Fruit fly (Drosophila melanogaster): ENCODE measurements around the gene Als2.

Als2 gene

DNA sequence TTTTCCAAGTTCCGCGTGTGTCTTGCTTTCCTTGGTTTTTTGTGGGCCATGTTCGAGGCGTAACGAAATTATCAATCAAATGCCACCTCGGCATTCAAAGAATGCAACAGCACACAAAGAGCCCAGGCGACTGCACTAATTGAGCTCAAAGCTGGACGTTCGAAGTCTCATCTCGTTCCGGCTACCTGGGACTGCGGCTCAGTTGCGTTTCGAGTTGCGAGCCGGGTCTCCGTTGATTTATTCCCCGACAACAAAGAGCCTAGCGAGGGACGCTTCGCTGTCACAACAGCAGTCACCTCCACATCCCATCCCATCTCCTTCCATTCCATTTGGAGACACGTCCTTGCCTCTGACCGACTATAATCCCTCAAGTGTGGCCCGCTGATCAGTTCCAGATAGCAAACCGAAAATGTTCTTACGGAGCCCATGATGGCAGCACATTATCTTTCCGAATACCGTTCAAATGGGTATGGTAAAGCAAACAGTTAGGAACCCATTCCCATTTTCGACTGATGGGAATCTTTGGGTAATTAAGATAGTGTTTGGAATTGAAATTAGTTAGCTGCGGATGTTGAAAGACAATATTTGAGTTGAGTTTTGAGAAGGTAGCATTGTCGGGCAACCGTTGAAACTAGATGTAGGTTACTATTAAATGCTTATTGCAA, 36.5 kb downstream of the Als2 start:
- TF ChIP-seq Dll (optimal IDR thresholded peaks at IDR 0.05) (no peak), psq (optimal IDR thresholded peaks at IDR 0.05) (no peak), EcR (GFP tag; optimal IDR thresholded peaks at IDR 0.05) (no peak)

DNA sequence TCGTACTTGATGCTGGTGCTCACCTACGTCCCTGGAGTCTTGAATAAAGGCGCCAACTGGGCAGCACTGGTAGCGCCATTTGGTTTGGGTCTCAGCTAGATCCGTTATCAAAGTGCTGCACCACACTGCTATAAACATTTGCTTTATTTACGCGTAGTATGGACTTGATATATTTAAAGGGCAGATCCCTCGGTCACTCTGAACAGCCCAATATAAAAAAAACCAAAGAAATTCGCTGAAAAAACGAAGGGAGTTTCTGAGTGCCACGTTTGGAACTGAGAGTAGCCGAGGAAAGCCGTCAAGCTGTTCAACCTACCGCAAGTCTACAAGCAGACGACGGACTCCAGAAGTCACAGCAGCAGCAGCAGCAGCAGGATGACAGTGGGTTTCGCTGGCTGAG, 38.7 kb downstream of the Als2 start, which contains the start of gene Atox1:
Gene Atox1, plus strand, starts transcription at position 181 of the 400 bp plus-strand sequence.
- TF ChIP-seq psq (optimal IDR thresholded peaks at IDR 0.05) (no peak), EcR (GFP tag; optimal IDR thresholded peaks at IDR 0.05) (no peak), Dll (optimal IDR thresholded peaks at IDR 0.05) (no peak), CG8478 (optimal IDR thresholded peaks at IDR 0.05) (no peak), pan (optimal IDR thresholded peaks at IDR 0.05) (no peak), usp (GFP tag; optimal IDR thresholded peaks at IDR 0.05) (no peak)

DNA sequence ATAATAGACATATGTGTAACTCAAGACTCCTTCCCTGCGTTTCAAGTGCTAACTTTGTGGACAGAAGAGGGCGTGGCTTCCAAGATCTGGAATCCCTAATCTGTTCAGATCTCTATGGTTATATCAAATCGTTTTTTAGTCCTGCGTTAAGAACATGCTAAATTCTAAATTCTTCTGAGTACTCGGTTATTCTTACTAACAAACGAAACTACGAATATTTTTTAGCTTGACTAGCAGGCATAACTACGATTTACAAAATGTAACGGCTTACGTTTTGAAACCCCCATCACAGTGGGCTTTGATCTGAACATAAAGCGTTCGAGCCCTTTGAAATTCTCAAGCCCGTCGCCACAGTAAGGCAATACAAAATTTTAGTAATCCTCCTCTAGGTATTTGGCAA, 40.5 kb downstream of the Als2 start, which contains the start of gene CG32445:
Gene CG32445, plus strand, starts transcription at position 301 of the 400 bp plus-strand sequence.
- TF ChIP-seq pan (optimal IDR thresholded peaks at IDR 0.05): no peak
- no peak for TF ChIP-seq psq (optimal IDR thresholded peaks at IDR 0.05)
- no peak for TF ChIP-seq Dll (optimal IDR thresholded peaks at IDR 0.05)
- TF ChIP-seq CG8478 (optimal IDR thresholded peaks at IDR 0.05): no peak
- no peak for TF ChIP-seq EcR (GFP tag; optimal IDR thresholded peaks at IDR 0.05)
- TF ChIP-seq usp (GFP tag; optimal IDR thresholded peaks at IDR 0.05): no peak

DNA sequence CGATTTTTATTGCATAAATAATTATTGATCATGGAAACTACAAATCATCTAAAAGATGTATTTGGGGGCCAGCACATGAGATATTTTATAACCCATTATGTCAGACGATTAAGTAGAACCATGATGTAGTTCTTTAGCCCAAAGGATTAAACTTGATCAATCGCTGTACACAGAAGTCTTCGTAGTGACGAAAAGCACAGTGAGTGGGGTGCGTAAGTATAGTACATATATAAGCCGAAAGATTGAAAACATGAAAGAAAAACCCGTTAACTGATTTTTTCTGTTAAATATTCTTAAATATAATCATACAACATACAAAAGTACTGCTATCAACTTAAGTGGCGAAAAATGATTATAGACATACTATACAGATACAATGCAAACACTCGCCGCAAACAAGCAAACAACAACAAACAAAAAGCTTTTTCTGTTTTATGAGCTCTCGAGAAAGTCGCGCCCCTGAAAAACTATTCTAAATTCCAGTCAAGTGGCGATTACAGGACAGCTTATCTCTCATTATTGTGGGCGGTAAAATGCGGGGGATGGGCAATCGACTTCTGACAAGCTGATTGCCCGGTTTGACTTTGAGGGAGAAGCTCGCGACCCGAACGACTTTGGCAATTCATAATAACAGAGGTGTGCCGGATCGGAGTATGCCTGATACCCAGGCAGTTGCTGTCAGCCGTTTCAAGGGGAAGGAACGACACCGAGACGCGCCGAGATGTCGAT, 43.1 kb downstream of the Als2 start, which contains the start of gene CG32444:
Gene CG32444, plus strand, starts transcription at position 683 of the 729 bp plus-strand sequence.
- no peak for TF ChIP-seq usp (GFP tag; optimal IDR thresholded peaks at IDR 0.05)
- TF ChIP-seq EcR (GFP tag; optimal IDR thresholded peaks at IDR 0.05): no peak
- no peak for TF ChIP-seq psq (optimal IDR thresholded peaks at IDR 0.05)
- no peak for TF ChIP-seq CG8478 (optimal IDR thresholded peaks at IDR 0.05)
- no peak for TF ChIP-seq pan (optimal IDR thresholded peaks at IDR 0.05)
- no peak for TF ChIP-seq Dll (optimal IDR thresholded peaks at IDR 0.05)

DNA sequence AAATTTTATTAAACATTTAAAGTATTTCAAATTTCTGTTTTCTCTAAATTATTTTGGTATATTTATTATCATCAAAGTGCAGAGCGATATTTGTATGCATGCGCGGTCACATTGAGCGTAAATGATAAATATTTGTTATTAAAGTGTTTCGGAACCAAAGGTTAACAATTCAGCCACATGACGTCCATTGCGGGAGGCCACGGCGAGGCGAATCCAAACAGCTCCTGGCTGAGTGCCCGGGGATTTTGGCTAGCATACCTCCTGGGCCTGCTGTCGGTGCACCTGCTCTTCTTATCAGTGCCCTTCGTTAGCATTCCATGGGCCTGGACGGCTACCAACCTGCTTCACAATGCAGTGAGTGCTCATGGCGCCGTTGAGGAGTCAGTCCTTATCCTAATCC, 44.3 kb downstream of the Als2 start, which contains the start of gene ORMDL:
Gene ORMDL, plus strand, starts transcription at position 98 of the 400 bp plus-strand sequence.
- TF ChIP-seq EcR (GFP tag; optimal IDR thresholded peaks at IDR 0.05) (no peak), usp (GFP tag; optimal IDR thresholded peaks at IDR 0.05) (no peak), psq (optimal IDR thresholded peaks at IDR 0.05) (no peak), pan (optimal IDR thresholded peaks at IDR 0.05) (no peak), Dll (optimal IDR thresholded peaks at IDR 0.05) (no peak), CG8478 (optimal IDR thresholded peaks at IDR 0.05) (no peak)

DNA sequence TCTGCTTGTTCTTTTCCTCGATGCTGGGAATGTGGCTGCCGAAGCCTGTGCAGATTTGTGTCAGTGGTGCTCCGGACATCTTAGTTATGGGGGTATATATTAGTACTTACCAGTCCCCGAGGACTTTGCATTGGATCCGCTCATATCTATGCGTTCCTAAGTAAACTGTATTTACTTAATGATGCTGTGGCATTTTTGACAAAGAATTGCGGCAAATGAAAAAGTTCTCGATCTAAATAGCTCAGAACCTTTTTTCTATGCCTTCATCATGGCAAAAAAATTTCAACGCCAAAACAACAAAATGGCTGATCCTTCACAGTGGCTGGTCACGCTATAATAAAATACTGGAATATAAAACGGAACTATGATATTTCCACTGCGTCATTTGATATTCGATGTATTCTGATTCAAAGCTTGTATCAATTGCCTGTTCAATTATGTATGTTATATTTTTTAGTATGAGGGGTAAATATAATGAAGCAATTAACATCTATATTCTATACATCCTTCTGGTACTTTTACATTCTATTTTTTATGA, 45.3 kb downstream of the Als2 start, which contains the start of gene MED1:
Gene MED1, minus strand, starts transcription at position 295 of the 538 bp plus-strand sequence.
- no peak for TF ChIP-seq pan (optimal IDR thresholded peaks at IDR 0.05)
- TF ChIP-seq CG8478 (optimal IDR thresholded peaks at IDR 0.05): no peak
- TF ChIP-seq psq (optimal IDR thresholded peaks at IDR 0.05): no peak
- TF ChIP-seq usp (GFP tag; optimal IDR thresholded peaks at IDR 0.05): no peak
- no peak for TF ChIP-seq Dll (optimal IDR thresholded peaks at IDR 0.05)
- no peak for TF ChIP-seq EcR (GFP tag; optimal IDR thresholded peaks at IDR 0.05)

DNA sequence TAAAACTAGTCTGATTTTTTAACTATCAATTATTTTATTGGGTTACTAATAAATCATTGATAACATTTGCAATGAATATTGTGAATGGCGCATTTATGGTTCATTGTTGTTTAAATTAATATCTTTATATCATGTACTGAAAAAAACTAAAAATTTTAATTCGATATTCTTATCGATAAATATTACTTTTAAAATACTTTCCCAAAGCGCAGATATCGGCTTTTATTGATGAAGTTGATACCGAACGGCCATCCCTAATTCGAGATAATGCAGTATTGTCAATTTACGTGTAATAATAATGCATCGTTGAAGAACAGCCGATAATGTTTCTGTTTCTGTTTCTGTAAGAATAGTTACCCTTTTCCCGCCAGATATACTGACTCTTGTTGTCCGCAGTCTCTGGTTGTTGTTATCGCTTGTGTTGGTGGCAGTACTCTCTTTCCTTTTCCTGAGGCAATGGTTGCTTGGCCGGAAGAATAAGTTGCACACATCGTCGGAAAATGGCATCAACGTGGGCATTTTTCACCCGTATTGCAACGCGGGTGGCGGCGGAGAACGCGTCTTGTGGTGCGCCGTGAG, 53.4 kb downstream of the Als2 start:
- TF ChIP-seq EcR (GFP tag; optimal IDR thresholded peaks at IDR 0.05) (no peak), usp (GFP tag; optimal IDR thresholded peaks at IDR 0.05) (no peak), CG8478 (optimal IDR thresholded peaks at IDR 0.05) (no peak), Dll (optimal IDR thresholded peaks at IDR 0.05) (no peak), pan (optimal IDR thresholded peaks at IDR 0.05) (no peak), psq (optimal IDR thresholded peaks at IDR 0.05) (no peak)

DNA sequence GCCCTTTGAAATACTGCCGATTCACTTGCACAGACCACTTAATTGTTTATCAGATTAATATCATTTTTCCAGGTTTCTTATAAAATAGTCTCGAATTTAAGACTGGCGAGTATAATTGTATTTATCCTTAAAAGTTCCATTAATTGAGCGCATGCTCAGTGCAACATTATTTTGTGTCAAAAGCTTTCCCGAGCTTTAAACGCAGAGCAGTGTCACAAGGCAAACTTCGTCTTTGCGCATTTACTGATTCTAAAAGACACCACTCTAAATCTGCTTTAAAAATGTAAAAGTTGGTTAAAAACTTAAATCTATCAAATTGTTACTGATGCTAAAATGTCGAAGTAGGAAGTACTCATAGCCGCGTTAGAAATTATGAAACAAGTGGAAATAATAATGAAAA, 54.0 kb downstream of the Als2 start, which contains the start of the genes CG7166 and Alg11:
Gene CG7166, minus strand, starts transcription at position 101 of the 400 bp plus-strand sequence.
Gene Alg11, plus strand, starts transcription at position 260 of the 400 bp plus-strand sequence.
- no peak for TF ChIP-seq Dll (optimal IDR thresholded peaks at IDR 0.05)
- no peak for TF ChIP-seq psq (optimal IDR thresholded peaks at IDR 0.05)
- TF ChIP-seq EcR (GFP tag; optimal IDR thresholded peaks at IDR 0.05): no peak
- TF ChIP-seq CG8478 (optimal IDR thresholded peaks at IDR 0.05): no peak
- no peak for TF ChIP-seq pan (optimal IDR thresholded peaks at IDR 0.05)
- TF ChIP-seq usp (GFP tag; optimal IDR thresholded peaks at IDR 0.05): no peak

All from whole organism.